Fruit fly (Drosophila melanogaster) whole organism, larva: Measurements from ENCODE around the gene Rca1.

Experiments
- noc ChIP-seq: fragments of 200-800 bp; sonication (Bioruptor generic); optimal IDR thresholded peaks from 3 replicates; lab custom pipeline; 2019; ENCODE audit warnings: missing biosample characterization, mild to moderate bottlenecking, missing genetic modification characterization, moderate library complexity

Rca1 gene

DNA sequence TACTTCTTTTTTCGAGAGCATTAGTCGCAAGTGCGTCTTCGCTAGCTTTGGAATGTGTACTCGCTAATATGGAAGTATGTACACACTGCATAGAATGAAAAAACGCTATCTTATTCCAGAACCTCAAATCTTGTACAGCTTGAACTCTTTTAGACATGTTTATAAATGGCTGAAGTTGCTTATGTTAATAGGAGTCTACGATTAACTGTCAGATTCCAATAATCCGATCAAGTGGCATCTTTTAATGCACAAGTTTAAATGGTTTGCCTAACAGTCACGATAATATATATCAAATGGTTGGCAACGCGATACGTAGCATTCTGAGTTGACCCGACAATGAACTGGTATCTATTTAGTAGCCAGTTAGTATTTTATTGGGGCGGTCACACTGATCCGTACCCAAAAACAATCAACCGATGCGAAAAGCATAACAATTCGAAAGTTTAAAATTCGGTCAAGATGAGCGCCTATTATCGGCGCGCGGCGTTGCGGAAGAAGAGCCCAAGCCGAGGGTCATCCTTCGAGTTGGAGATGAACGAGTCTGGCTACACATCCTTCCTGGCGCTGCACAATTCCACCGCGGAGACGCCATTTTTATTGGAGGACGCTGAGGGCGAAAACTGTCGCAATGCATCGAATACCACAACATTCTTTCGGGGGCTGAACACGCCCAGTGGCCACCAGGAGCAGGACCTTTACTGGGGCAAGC, at the start of gene Rca1:
Gene Rca1, plus strand, starts transcription at position 353 of the 709 bp plus-strand sequence.
- no peak for TF ChIP-seq noc (tag; lab: Kevin White, UChicago)

- no peak for TF ChIP-seq noc (tag; lab: Kevin White, UChicago)
These were observed 49.4 kb upstream of the Rca1 start, which contains the start of the genes CG17377 and Daao2 for dm6 chr2L:6802740-6803139. Gene CG17377, minus strand, starts transcription at chr2L:6802840. Gene Daao2, plus strand, starts transcription at chr2L:6803011.

DNA sequence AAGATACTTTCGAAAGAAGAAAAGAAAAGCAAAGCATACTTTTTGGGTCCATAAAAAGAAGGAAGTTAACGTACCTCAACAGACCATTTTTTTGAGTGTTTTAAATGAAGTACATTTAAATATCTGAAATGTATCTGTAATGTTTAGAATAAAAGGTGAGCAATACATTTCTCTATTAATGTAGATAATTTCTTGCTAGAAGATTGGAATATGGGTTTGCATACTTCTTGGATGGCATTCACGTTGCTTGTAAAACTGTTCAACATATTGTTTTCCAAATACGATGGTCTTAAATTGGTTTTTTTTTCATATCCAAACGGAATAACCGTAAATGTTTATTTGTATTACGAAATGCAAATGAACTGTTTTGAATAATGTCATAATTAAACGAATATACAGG, 46.3 kb upstream of the Rca1 start, which contains the start of gene CG17375:
Gene CG17375, minus strand, starts transcription at position 10 of the 400 bp plus-strand sequence.
- no peak for TF ChIP-seq noc (tag; lab: Kevin White, UChicago)

DNA sequence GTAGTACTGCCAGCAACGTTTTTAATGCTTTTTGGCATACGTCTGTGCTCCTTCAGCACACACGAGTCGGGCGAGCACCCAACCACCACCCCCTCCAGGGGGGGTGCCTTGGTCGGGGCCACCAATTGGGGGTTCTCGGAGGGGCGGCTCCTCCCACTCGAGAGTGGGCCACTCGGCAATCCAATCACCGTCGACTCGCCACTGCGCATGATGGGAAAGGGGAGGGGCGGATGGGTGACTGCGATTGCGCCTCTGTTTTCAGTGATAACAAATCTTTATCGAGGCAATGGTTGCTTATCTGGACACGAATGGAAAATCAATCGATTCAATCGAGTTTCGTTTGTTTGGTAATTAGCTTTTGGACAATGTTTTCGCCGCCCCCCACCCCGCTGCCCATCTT, 34.6 kb upstream of the Rca1 start:
- TF ChIP-seq noc (tag; lab: Kevin White, UChicago), result no peak

DNA sequence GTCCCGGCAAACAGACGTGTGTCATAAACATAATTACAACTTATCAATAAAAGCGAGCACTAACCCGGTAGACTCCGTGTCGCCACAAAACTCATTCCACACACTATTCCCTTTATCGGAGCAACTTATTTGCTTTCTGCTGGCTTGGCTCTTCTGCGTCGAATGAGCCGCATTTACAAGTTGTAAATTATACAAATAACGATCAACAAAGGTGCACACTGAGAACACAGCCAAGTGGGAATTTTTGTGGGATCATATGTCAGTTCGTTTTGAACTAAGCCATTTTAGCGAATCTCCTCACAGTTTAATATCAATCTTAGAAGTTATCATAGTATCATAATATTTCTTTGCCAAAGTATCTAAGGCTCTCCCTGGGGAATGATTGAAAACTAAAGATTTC, 33.8 kb upstream of the Rca1 start:
- TF ChIP-seq noc (tag; lab: Kevin White, UChicago), result no peak

dm6 chr2L:6819230-6820049, 32.7 kb upstream of the Rca1 start:
- TF ChIP-seq noc (tag; lab: Kevin White, UChicago), result peak; percentile 15

dm6 chr2L:6821631-6822030, 30.5 kb upstream of the Rca1 start, which contains the start of gene sens-2:
Gene sens-2, plus strand, starts transcription at chr2L:6821934.
- TF ChIP-seq noc (tag; lab: Kevin White, UChicago), result no peak

DNA sequence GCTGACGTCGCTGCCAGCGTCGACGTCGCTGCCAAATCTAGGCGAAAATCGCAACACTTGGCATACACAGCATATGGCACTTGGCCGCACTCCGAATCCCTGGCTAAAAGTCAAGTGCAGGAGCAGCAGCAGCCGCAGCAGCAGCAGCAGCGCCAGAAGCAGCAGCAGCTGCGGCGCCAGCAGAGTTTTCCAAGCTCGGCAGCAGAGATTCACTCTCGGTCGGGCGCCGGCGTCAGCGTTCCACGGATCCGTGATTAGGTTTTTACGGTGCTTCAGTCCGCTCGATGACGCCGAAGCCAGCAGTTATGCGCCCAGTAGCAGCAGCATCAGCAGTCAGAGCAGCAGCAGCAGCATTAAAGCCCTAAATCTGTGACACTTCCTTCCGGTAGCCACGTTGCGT, 30.1 kb upstream of the Rca1 start:
- TF ChIP-seq noc (tag; lab: Kevin White, UChicago), result no peak

dm6 chr2L:6826298-6826697, 25.8 kb upstream of the Rca1 start:
- TF ChIP-seq noc (tag; lab: Kevin White, UChicago), result no peak

DNA sequence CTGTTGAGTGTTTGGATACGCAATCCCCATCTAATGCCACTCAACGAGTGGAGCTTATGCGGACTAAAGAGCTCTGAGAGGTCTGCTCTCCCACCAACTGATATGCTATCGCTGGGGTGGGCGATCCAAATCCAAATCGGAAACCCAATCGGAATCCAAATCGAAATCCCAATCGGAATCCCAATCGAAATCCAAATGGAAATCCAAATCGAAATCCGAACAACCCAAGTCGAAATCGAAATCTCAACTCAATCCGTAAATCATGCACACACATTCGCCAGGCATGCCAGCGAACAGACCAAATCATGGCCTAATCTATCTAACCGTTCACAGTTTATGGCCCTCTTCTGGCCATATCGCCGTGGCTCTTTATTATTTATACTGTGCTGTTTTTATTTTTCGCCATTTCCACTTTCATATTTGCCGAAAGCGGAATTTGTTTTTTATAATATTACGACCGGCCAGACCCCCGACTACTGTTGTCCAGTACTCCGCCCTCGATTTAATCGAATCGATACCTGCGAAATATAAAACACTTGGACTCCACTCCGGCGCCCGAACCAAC, 24.5 kb upstream of the Rca1 start:
- peak; percentile 73 for TF ChIP-seq noc (tag; lab: Kevin White, UChicago)

dm6 chr2L:6830264-6830729, 21.8 kb upstream of the Rca1 start:
- no peak for TF ChIP-seq noc (tag; lab: Kevin White, UChicago)

DNA sequence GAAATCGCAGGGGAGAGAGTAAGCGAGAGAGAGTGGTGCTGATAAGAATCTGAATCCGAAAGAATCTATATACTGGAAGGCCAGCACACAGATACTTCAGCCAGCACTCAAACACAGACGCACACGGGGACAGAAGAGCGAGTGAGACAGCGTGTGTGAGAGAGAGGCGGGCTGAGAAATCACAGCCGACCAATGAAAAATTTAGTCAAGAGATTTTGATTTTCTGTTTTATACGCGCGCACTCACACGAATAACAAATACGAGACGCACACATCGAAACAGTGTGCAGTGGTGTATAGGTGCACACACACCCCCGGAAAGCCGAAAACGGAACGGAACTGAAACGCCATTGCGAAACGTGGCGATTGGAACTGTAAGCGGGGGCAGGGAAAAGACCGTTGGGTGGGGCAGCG, 18.4 kb upstream of the Rca1 start:
- TF ChIP-seq noc (tag; lab: Kevin White, UChicago), result no peak

dm6 chr2L:6836114-6836513, 16.0 kb upstream of the Rca1 start:
- TF ChIP-seq noc (tag; lab: Kevin White, UChicago), result no peak

- no peak for TF ChIP-seq noc (tag; lab: Kevin White, UChicago)
These were observed 14.3 kb upstream of the Rca1 start for dm6 chr2L:6837829-6838228.

dm6 chr2L:6841349-6841748, 10.8 kb upstream of the Rca1 start:
- no peak for TF ChIP-seq noc (tag; lab: Kevin White, UChicago)

DNA sequence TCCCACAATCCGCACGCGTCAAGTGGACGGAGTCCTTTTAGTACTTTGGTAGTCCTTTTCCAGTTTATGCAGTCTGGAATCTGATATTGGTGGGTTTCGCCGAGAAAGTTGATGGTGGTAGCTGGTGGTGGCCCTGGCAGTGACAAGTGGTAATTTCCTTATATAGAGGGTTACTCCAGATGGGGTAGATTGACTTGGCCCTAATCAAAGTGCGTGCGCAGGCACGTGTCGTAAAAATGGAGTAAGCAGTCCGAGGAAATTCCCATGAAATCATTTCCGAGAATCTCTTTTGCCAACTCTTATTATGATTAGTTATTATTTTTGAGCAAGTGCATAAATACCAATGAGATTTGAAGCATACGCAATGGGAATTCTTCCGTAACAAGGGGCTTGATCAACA, 8.7 kb upstream of the Rca1 start:
- TF ChIP-seq noc (tag; lab: Kevin White, UChicago), result no peak
